Worm (Caenorhabditis elegans) whole organism, late embryonic: ENCODE measurements around the gene bris-1.

Experiments
- tbx-2 ChIP-seq: sonication (generic microtip); optimal IDR thresholded peaks from 2 replicates; lab custom pipeline; 2016; ENCODE audit warnings: missing genetic modification characterization, missing compliant biosample characterization
- unc-86 ChIP-seq: sonication (generic microtip); optimal IDR thresholded peaks from 2 replicates; lab custom pipeline; 2016; ENCODE audit warnings: missing genetic modification characterization, missing compliant biosample characterization

ce11 chrIV:3835065-3835464 is 15.9 kb upstream of the bris-1 start, which contains the start of gene cal-3:
- TF ChIP-seq tbx-2 (tag; lab: Kevin White, UChicago) (no peak), unc-86 (tag; lab: Kevin White, UChicago) (no peak)
